Worm (Caenorhabditis elegans): ENCODE results near the gene C25H3.14.

- peak; percentile 66 for TF ChIP-seq aly-2 (tag; optimal IDR thresholded peaks at IDR 0.05)
- TF ChIP-seq dpl-1 (GFP tag; optimal IDR thresholded peaks at IDR 0.05), result peak; percentile 34 to 62 (median 48)
- peak; percentile 84 for TF ChIP-seq fos-1 (tag; optimal IDR thresholded peaks at IDR 0.05)
- TF ChIP-seq elt-3 (tag; optimal IDR thresholded peaks at IDR 0.05), result peak in 1 of 6 experiments; percentile 43
- peak; percentile 47 for TF ChIP-seq nhr-237 (tag; optimal IDR thresholded peaks at IDR 0.05)
- peak; percentile 66 for TF ChIP-seq fkh-10 (GFP tag; optimal IDR thresholded peaks at IDR 0.05)
- TF ChIP-seq pag-3 (tag; optimal IDR thresholded peaks at IDR 0.05; ENCODE audit: borderline replicate concordance, insufficient read depth), result no peak
- peak; percentile 79 for TF ChIP-seq rnt-1 (tag; optimal IDR thresholded peaks at IDR 0.05)
- no peak for TF ChIP-seq sptf-1 (tag; optimal IDR thresholded peaks at IDR 0.05)
- peak; percentile 85 for TF ChIP-seq ceh-88 (GFP tag; IDR thresholded peaks at IDR 0.05)
- peak; percentile 83 for TF ChIP-seq nhr-77 (tag; optimal IDR thresholded peaks at IDR 0.05)
- TF ChIP-seq ceh-82 (tag; optimal IDR thresholded peaks at IDR 0.05), result peak; percentile 76 to 92 (median 90)
- peak; percentile 73 for TF ChIP-seq lin-13 (GFP tag; optimal IDR thresholded peaks at IDR 0.05)
These were observed 33.1 kb upstream of the C25H3.14 start for ce11 chrII:5661735-5662177.

All from whole organism, L1 larva.